Worm (Caenorhabditis elegans) whole organism, L2 larva: ENCODE data around the gene spp-6.

Experiments used
- C34F6.9 ChIP-seq: fragments of 150-350 bp; optimal IDR thresholded peaks from 2 replicates; lab custom pipeline; 2014; ENCODE audit warnings: missing biosample characterization, missing genetic modification characterization
- F13H6.1 ChIP-seq: sonication (generic microtip); optimal IDR thresholded peaks from 2 replicates; lab custom pipeline; 2016; ENCODE audit warnings: missing genetic modification characterization, missing compliant biosample characterization
- R02D3.7 ChIP-seq: fragments of 150-350 bp; optimal IDR thresholded peaks from 2 replicates; lab custom pipeline; 2014; ENCODE audit warnings: missing biosample characterization, missing genetic modification characterization
- Y55F3AM.14 ChIP-seq: fragments of 200-800 bp; sonication (Bioruptor generic); optimal IDR thresholded peaks from 2 replicates; lab custom pipeline; 2018; ENCODE audit warnings: mild to moderate bottlenecking, missing genetic modification characterization, missing compliant biosample characterization
- ZK546.5 ChIP-seq: sonication (generic microtip); optimal IDR thresholded peaks from 2 replicates; lab custom pipeline; 2017; ENCODE audit warnings: missing biosample characterization, missing genetic modification characterization
- alr-1 ChIP-seq: fragments of 150-350 bp; optimal IDR thresholded peaks from 2 replicates; lab custom pipeline; 2014; ENCODE audit warnings: missing biosample characterization, missing genetic modification characterization
- ama-1 ChIP-seq: fragments of 150-350 bp; optimal IDR thresholded peaks from 2 replicates; lab custom pipeline; 2018; ENCODE audit warnings: inconsistent platforms
- blmp-1 ChIP-seq: sonication (generic microtip); optimal IDR thresholded peaks from 2 replicates; lab custom pipeline; 2017; ENCODE audit warnings: missing genetic modification characterization, mild to moderate bottlenecking, missing compliant biosample characterization, antibody characterized with exemption, moderate library complexity; ENCODE audit not compliant: insufficient read depth
- ceh-16 ChIP-seq: fragments of 150-350 bp; optimal IDR thresholded peaks from 2 replicates; lab custom pipeline; 2014; ENCODE audit warnings: missing biosample characterization, missing genetic modification characterization
- ceh-82 ChIP-seq: fragments of 150-350 bp; optimal IDR thresholded peaks from 2 replicates; lab custom pipeline; 2014; ENCODE audit warnings: missing biosample characterization, missing genetic modification characterization
- crh-2 ChIP-seq: sonication (generic microtip); optimal IDR thresholded peaks from 2 replicates; lab custom pipeline; 2017; ENCODE audit warnings: missing biosample characterization, missing genetic modification characterization
- dmd-4 ChIP-seq: sonication (generic microtip); optimal IDR thresholded peaks from 2 replicates; lab custom pipeline; 2017; ENCODE audit warnings: missing biosample characterization, missing genetic modification characterization
- egl-27 ChIP-seq: sonication (generic microtip); optimal IDR thresholded peaks from 3 replicates; lab custom pipeline; 2017; ENCODE audit warnings: missing biosample characterization, missing genetic modification reagents, missing genetic modification characterization
- elt-1 ChIP-seq: fragments of 150-350 bp; optimal IDR thresholded peaks from 2 replicates; lab custom pipeline; 2014; ENCODE audit warnings: missing biosample characterization, missing genetic modification characterization
- elt-3 ChIP-seq: sonication (generic microtip); optimal IDR thresholded peaks from 2 replicates; lab custom pipeline; 2017; ENCODE audit warnings: missing biosample characterization, missing genetic modification characterization
- fos-1 ChIP-seq: fragments of 150-350 bp; optimal IDR thresholded peaks from 2 replicates; lab custom pipeline; 2014; ENCODE audit warnings: missing biosample characterization, missing genetic modification characterization
- gmeb-1 ChIP-seq: fragments of 150-350 bp; optimal IDR thresholded peaks from 2 replicates; lab custom pipeline; 2014; ENCODE audit warnings: missing biosample characterization, missing genetic modification characterization
- lin-11 ChIP-seq: fragments of 150-350 bp; sonication (generic microtip); optimal IDR thresholded peaks from 2 replicates; lab custom pipeline; 2014; ENCODE audit warnings: missing biosample characterization, missing genetic modification characterization, inconsistent platforms, mixed read lengths
- lin-13 ChIP-seq: fragments of 150-350 bp; optimal IDR thresholded peaks from 2 replicates; lab custom pipeline; 2014; ENCODE audit warnings: missing biosample characterization, missing genetic modification reagents, missing genetic modification characterization
- lin-39 ChIP-seq: fragments of 150-350 bp; optimal IDR thresholded peaks from 2 replicates; lab custom pipeline; 2014; ENCODE audit warnings: missing biosample characterization, missing genetic modification reagents, missing genetic modification characterization
- lsy-2 ChIP-seq, 2 experiments: fragments of 150-350 bp in 1 of 2; sonication (generic microtip) in 1 of 2; optimal IDR thresholded peaks; 2 replicates each; lab custom pipeline; 2014 to 2017; ENCODE audit warnings: missing biosample characterization in 2 of 2, missing genetic modification characterization in 2 of 2
- mab-5 ChIP-seq: fragments of 150-350 bp; optimal IDR thresholded peaks from 2 replicates; lab custom pipeline; 2014; ENCODE audit warnings: missing biosample characterization, missing genetic modification characterization
- nhr-11 ChIP-seq: fragments of 150-350 bp; optimal IDR thresholded peaks from 2 replicates; lab custom pipeline; 2014; ENCODE audit warnings: missing biosample characterization, missing genetic modification characterization
- nhr-129 ChIP-seq: fragments of 150-350 bp; optimal IDR thresholded peaks from 2 replicates; lab custom pipeline; 2014; ENCODE audit warnings: missing biosample characterization, missing genetic modification characterization
- nhr-21 ChIP-seq: fragments of 150-350 bp; optimal IDR thresholded peaks from 2 replicates; lab custom pipeline; 2014; ENCODE audit warnings: missing biosample characterization, missing genetic modification characterization
- nhr-237 ChIP-seq: fragments of 150-350 bp; optimal IDR thresholded peaks from 2 replicates; lab custom pipeline; 2014; ENCODE audit warnings: missing biosample characterization, missing genetic modification characterization
- nhr-25 ChIP-seq: fragments of 150-350 bp; sonication (generic microtip); optimal IDR thresholded peaks from 3 replicates; lab custom pipeline; 2014; ENCODE audit warnings: missing biosample characterization, missing genetic modification characterization
- nhr-6 ChIP-seq: fragments of 150-350 bp; optimal IDR thresholded peaks from 2 replicates; lab custom pipeline; 2014; ENCODE audit warnings: missing biosample characterization, missing genetic modification characterization
- peb-1 ChIP-seq: fragments of 150-350 bp; optimal IDR thresholded peaks from 2 replicates; lab custom pipeline; 2014; ENCODE audit warnings: missing biosample characterization, missing genetic modification characterization
- sem-4 ChIP-seq: fragments of 150-350 bp; optimal IDR thresholded peaks from 2 replicates; lab custom pipeline; 2014; ENCODE audit warnings: missing biosample characterization, missing genetic modification reagents, missing genetic modification characterization
- skn-1 ChIP-seq: sonication (generic microtip); optimal IDR thresholded peaks from 2 replicates; lab custom pipeline; 2017; ENCODE audit warnings: missing biosample characterization, missing genetic modification characterization
- sma-3 ChIP-seq: sonication (generic microtip); optimal IDR thresholded peaks from 2 replicates; lab custom pipeline; 2016; ENCODE audit warnings: missing genetic modification reagents, missing genetic modification characterization, missing compliant biosample characterization
- sma-9 ChIP-seq, 2 experiments: fragments of 150-350 bp in 1 of 2; sonication (generic microtip) in 1 of 2; optimal IDR thresholded peaks; 2 replicates each; lab custom pipeline; 2014 to 2016; ENCODE audit warnings: missing genetic modification characterization in 2 of 2, mild to moderate bottlenecking in 1 of 2, missing biosample characterization in 1 of 2, missing compliant biosample characterization in 1 of 2, missing genetic modification reagents in 1 of 2, moderate library complexity in 1 of 2
- snpc-4 ChIP-seq: fragments of 150-350 bp; optimal IDR thresholded peaks from 2 replicates; lab custom pipeline; 2014; ENCODE audit warnings: missing biosample characterization, missing genetic modification characterization
- unc-39 ChIP-seq: fragments of 150-350 bp; optimal IDR thresholded peaks from 2 replicates; lab custom pipeline; 2014; ENCODE audit warnings: missing biosample characterization, missing genetic modification characterization
- unc-55 ChIP-seq: fragments of 150-350 bp; sonication (generic microtip); optimal IDR thresholded peaks from 3 replicates; lab custom pipeline; 2014; ENCODE audit warnings: missing biosample characterization, missing genetic modification reagents, missing genetic modification characterization
- unc-62 ChIP-seq: fragments of 150-350 bp; optimal IDR thresholded peaks from 2 replicates; lab custom pipeline; 2014; ENCODE audit warnings: missing biosample characterization, missing genetic modification reagents, missing genetic modification characterization
- zag-1 ChIP-seq: fragments of 150-350 bp; optimal IDR thresholded peaks from 2 replicates; lab custom pipeline; 2014; ENCODE audit warnings: missing biosample characterization, missing genetic modification characterization
- ztf-1 ChIP-seq: fragments of 200-800 bp; sonication (Bioruptor generic); conservative IDR thresholded peaks from 2 replicates; pipeline ENCODE4 v1.3.6; 2022; ENCODE audit warnings: missing genetic modification characterization, missing compliant biosample characterization
- ztf-11 ChIP-seq: sonication (generic microtip); optimal IDR thresholded peaks from 2 replicates; lab custom pipeline; 2017; ENCODE audit warnings: missing biosample characterization, missing genetic modification characterization
- ztf-4 ChIP-seq: fragments of 150-350 bp; optimal IDR thresholded peaks from 2 replicates; lab custom pipeline; 2014; ENCODE audit warnings: missing biosample characterization, missing genetic modification characterization

spp-6 gene

DNA sequence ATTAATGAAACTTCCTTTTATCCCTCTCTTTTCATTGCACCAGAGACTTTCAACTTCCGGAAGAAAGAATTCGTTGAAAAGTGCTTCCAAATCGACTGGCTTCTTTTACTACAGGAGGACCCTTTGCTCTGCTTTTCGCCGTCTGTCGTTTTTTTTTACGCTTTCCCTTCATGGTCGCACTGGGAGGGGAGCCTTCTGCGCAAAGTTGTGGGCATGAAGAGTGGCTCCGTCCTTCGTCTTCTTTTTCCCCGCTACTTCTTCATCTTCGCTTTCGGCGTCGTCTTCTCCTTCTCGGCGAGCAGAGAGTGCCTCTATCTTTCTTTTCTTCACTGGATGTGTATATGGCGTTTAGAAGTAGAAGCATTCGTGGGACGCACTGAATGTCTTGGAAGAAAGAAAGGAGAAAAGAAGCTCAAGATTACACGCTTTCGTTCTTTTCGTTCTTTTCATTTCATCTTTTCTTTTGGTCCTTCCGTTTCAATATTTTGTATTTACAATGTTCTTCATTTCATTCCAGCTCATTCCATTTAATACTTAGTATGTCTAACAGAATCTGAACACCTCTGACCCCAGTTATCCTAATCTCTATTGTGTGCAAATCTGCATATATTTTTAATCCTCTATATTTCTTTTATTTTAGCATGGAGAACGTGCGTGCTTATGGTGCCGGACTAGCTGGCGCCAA lies 10.0 kb downstream of the spp-6 start, which contains the start of gene sng-1:
sng-1 (plus strand) TSS at position 635 of the 685 bp plus-strand sequence.
- peak; percentile 23 for TF ChIP-seq unc-55 (GFP tag; lab: Kevin White, UChicago)
- peak; percentile 5 for TF ChIP-seq nhr-129
- TF ChIP-seq F13H6.1 (tag; lab: Kevin White, UChicago), result peak; percentile 29
- TF ChIP-seq peb-1, result no peak
- no peak for TF ChIP-seq sma-3 (GFP tag; lab: Kevin White, UChicago)
- TF ChIP-seq C34F6.9 (tag; lab: Kevin White, UChicago), result peak; percentile 43
- TF ChIP-seq lsy-2 (tag; optimal IDR thresholded peaks at IDR 0.05; lab: Kevin White, UChicago), result peak in 1 of 2 experiments; percentile 13
- TF ChIP-seq zag-1 (tag; lab: Kevin White, UChicago), result peak; percentile 40

DNA sequence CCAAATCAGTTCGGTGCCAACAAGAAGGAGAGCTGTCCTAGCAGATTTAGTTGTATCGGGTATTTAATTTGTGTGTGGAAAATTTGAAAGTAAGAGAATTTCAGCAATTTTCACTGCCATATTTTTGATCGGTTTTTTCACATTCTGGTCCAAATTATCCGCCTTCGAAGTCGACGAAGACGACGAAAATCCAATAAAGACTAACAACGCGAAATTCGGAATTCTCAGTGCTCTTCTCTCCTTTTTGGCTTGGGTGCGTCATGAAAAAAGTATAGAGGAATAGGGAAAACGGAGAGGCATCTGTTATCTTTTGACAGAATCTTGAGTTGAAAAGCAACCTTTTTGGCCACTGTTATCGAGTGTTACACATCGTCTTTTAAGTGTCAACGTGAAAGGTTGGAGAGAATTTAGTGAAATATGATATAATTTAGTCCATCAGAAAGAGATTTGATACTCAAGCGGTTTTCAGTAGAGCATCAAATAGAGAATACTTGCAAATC lies 11.0 kb downstream of the spp-6 start:
- TF ChIP-seq lin-13 (GFP tag; lab: Kevin White, UChicago), result no peak
- peak; percentile 20 for TF ChIP-seq unc-55 (GFP tag; lab: Kevin White, UChicago)

DNA sequence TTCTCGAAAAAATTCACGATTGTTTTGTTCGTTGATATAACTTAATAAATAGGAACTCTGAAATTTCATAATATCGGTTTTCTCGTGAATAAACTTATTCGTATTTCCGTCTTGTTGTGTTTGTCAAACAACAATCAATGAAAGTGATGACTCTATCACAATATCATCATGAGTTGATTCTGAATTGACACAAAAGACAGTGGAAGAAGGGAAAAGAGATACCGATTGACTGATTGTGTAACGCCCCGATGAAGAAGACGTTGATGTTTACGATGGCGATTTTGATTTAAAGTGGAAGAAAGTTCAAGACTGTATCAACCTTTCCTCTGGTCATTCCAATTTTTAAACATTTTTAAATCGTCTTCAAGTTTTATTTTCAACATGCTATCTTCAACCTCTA lies 12.5 kb downstream of the spp-6 start, which contains the start of gene ttr-59:
ttr-59 (plus strand) TSS at position 218 of the 400 bp plus-strand sequence.
- peak; percentile 25 for TF ChIP-seq nhr-21 (tag; lab: Kevin White, UChicago)
- TF ChIP-seq ZK546.5, result no peak
- TF ChIP-seq sma-3 (GFP tag; lab: Kevin White, UChicago), result peak; percentile 65
- TF ChIP-seq elt-3, result no peak
- TF ChIP-seq nhr-25 (tag; lab: Kevin White, UChicago), result peak; percentile 51
- TF ChIP-seq blmp-1 (tag; lab: Kevin White, UChicago), result peak; percentile 69

DNA sequence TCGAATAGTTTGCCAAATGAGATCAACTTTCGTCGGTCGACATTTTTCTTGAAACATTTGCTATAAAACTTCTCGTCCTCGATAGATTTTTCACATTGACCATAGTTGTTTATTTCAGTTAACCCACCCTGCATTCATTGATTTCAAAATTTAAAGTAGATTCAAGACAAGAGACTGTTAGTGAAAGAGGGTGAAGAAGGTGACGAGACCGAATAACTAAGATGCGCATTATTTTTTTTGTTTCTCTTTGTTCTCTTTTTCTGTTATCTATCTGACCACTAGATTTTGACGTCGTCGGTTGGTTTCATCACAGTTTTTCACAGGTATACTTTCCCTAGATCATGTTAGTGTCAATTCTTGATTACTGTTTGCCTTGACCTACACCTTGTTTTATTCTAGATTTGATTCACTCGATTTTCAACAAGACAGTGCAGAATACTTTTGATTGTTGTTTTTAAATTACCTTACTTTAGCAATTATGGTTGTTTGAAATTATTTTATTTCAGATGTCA lies 13.6 kb downstream of the spp-6 start, which contains the start of gene ttr-30:
ttr-30 (plus strand) TSS at position 265 of the 512 bp plus-strand sequence.
- no peak for TF ChIP-seq elt-3
- peak; percentile 80 for TF ChIP-seq blmp-1 (tag; lab: Kevin White, UChicago)
- TF ChIP-seq alr-1, result no peak
- TF ChIP-seq nhr-25 (tag; lab: Kevin White, UChicago), result peak; percentile 67
- peak; percentile 64 for TF ChIP-seq sma-3 (GFP tag; lab: Kevin White, UChicago)
- TF ChIP-seq sem-4, result no peak
- no peak for TF ChIP-seq C34F6.9 (tag; lab: Kevin White, UChicago)

DNA sequence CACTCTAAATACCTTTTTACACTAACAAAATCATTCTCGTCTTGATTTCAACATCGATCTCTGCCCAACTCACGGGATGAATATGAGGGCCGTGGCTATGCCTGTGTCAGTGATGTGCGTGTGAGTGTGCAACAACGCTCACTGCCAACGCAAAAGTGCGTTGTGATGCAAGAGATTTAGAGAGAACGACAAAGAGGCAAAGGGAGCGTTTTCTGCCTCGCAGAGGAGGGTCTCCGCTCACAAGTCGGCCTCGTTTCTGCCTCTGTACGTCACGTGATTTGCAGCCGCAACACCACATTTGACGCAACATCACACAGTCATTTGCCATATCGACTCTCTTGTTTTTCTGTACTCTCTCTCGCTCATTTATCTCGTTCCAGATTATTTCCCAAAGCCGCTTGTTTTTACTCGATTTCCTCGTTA lies 17.2 kb downstream of the spp-6 start, which contains the start of gene epg-7:
epg-7 (plus strand) TSS at position 413 of the 423 bp plus-strand sequence.
- TF ChIP-seq mab-5 (tag; lab: Kevin White, UChicago) (peak; percentile 93), egl-27 (tag; lab: Kevin White, UChicago) (peak; percentile 93), ztf-1 (GFP tag; lab: Robert Waterston, UW) (no peak), fos-1 (peak; percentile 96), sma-9 (GFP tag; optimal IDR thresholded peaks at IDR 0.05; lab: Kevin White, UChicago) (peak; percentile 96), sma-9 (tag; optimal IDR thresholded peaks at IDR 0.05; lab: Kevin White, UChicago) (no peak), dmd-4 (tag; lab: Kevin White, UChicago) (peak; percentile 43), sma-3 (GFP tag; lab: Kevin White, UChicago) (peak; percentile 94), F13H6.1 (tag; lab: Kevin White, UChicago) (peak; percentile 98), nhr-6 (tag; lab: Kevin White, UChicago) (peak; percentile 87), sem-4 (peak; percentile 94), unc-39 (tag; lab: Kevin White, UChicago) (no peak), unc-55 (GFP tag; lab: Kevin White, UChicago) (peak; percentile 97), ztf-11 (no peak), ZK546.5 (no peak), nhr-21 (tag; lab: Kevin White, UChicago) (peak; percentile 92), ama-1 (lab: Kevin White, UChicago) (peak; percentile 77), lin-11 (peak; percentile 96), nhr-25 (tag; lab: Kevin White, UChicago) (peak; percentile 96), ceh-82 (tag; lab: Kevin White, UChicago) (peak; percentile 71), snpc-4 (tag; lab: Kevin White, UChicago) (peak; percentile 79), gmeb-1 (tag; lab: Kevin White, UChicago) (peak; percentile 83), elt-3 (no peak), ceh-16 (tag; lab: Kevin White, UChicago) (peak; percentile 76), skn-1 (tag; lab: Kevin White, UChicago) (peak; percentile 77), Y55F3AM.14 (GFP tag; lab: Kevin White, UChicago) (peak; percentile 84), lin-39 (peak; percentile 48), elt-1 (no peak), unc-62 (GFP tag; lab: Kevin White, UChicago) (peak; percentile 70), crh-2 (peak; percentile 97), nhr-11 (tag; lab: Kevin White, UChicago) (no peak), ztf-4 (tag; lab: Kevin White, UChicago) (peak; percentile 88), lsy-2 (tag; optimal IDR thresholded peaks at IDR 0.05; lab: Kevin White, UChicago) (peak; percentile 79 to 93), R02D3.7 (tag; lab: Kevin White, UChicago) (no peak), nhr-237 (no peak)
